Worm (Caenorhabditis elegans) whole organism, L3 larva: Measurements from ENCODE around the gene D2062.1.

Source experiments
- ZK546.5 ChIP-seq: sonication (generic microtip); optimal IDR thresholded peaks from 2 replicates; lab custom pipeline; 2017; ENCODE audit warnings: missing biosample characterization, missing genetic modification characterization
- aly-2 ChIP-seq: fragments of 150-350 bp; optimal IDR thresholded peaks from 2 replicates; lab custom pipeline; 2014; ENCODE audit warnings: missing biosample characterization, missing genetic modification characterization
- ama-1 ChIP-seq: fragments of 150-350 bp; optimal IDR thresholded peaks from 2 replicates; lab custom pipeline; 2018
- ceh-16 ChIP-seq: sonication (generic microtip); optimal IDR thresholded peaks from 2 replicates; lab custom pipeline; 2017; ENCODE audit warnings: missing biosample characterization, missing genetic modification characterization
- ceh-28 ChIP-seq: fragments of 150-350 bp; optimal IDR thresholded peaks from 2 replicates; lab custom pipeline; 2014; ENCODE audit warnings: missing biosample characterization, missing genetic modification reagents, missing genetic modification characterization
- daf-12 ChIP-seq: fragments of 150-350 bp; optimal IDR thresholded peaks from 2 replicates; lab custom pipeline; 2014; ENCODE audit warnings: missing biosample characterization, missing genetic modification reagents, missing genetic modification characterization
- egl-5 ChIP-seq: fragments of 150-350 bp; optimal IDR thresholded peaks from 2 replicates; lab custom pipeline; 2017; ENCODE audit warnings: missing biosample characterization, missing genetic modification reagents, missing genetic modification characterization, inconsistent platforms
- elt-1 ChIP-seq: fragments of 150-350 bp; optimal IDR thresholded peaks from 2 replicates; lab custom pipeline; 2014; ENCODE audit warnings: missing biosample characterization, missing genetic modification characterization
- elt-2 ChIP-seq: sonication (generic microtip); optimal IDR thresholded peaks from 2 replicates; lab custom pipeline; 2016; ENCODE audit warnings: missing genetic modification reagents, mild to moderate bottlenecking, missing genetic modification characterization, missing compliant biosample characterization
- elt-3 ChIP-seq, 3 experiments: fragments of 150-350 bp in 1 of 3; sonication (generic microtip) in 2 of 3; optimal IDR thresholded peaks; 2 replicates in 2 of 3; 4 replicates in 1 of 3; lab custom pipeline; 2014 to 2017; ENCODE audit warnings: missing biosample characterization in 3 of 3, missing genetic modification characterization in 3 of 3
- eor-1 ChIP-seq, 2 experiments: fragments of 150-350 bp; optimal IDR thresholded peaks; 2 replicates each; lab custom pipeline; 2014 to 2018; ENCODE audit warnings: missing biosample characterization in 2 of 2, missing genetic modification characterization in 2 of 2
- fkh-2 ChIP-seq: fragments of 150-350 bp; optimal IDR thresholded peaks from 2 replicates; lab custom pipeline; 2014; ENCODE audit warnings: missing biosample characterization, missing genetic modification reagents, missing genetic modification characterization
- hmg-11 ChIP-seq: sonication (generic microtip); optimal IDR thresholded peaks from 2 replicates; lab custom pipeline; 2016; ENCODE audit warnings: missing genetic modification characterization, missing compliant biosample characterization
- lsy-12 ChIP-seq: sonication (generic microtip); optimal IDR thresholded peaks from 2 replicates; lab custom pipeline; 2016; ENCODE audit warnings: mild to moderate bottlenecking, missing genetic modification characterization, missing compliant biosample characterization
- mml-1 ChIP-seq: fragments of 150-350 bp; sonication (generic microtip); optimal IDR thresholded peaks from 3 replicates; lab custom pipeline; 2014; ENCODE audit warnings: missing biosample characterization, missing genetic modification characterization
- nfya-1 ChIP-seq: sonication (generic microtip); optimal IDR thresholded peaks from 2 replicates; lab custom pipeline; 2017; ENCODE audit warnings: missing genetic modification characterization, mild to moderate bottlenecking, missing compliant biosample characterization, antibody characterized with exemption, moderate library complexity; ENCODE audit not compliant: insufficient read depth
- nhr-12 ChIP-seq: fragments of 150-350 bp; optimal IDR thresholded peaks from 2 replicates; lab custom pipeline; 2014; ENCODE audit warnings: missing biosample characterization, missing genetic modification characterization
- nhr-237 ChIP-seq: fragments of 150-350 bp; optimal IDR thresholded peaks from 2 replicates; lab custom pipeline; 2014; ENCODE audit warnings: missing biosample characterization, missing genetic modification characterization
- nhr-25 ChIP-seq: sonication (generic microtip); optimal IDR thresholded peaks from 2 replicates; lab custom pipeline; 2017; ENCODE audit warnings: missing biosample characterization, missing genetic modification characterization
- nhr-28 ChIP-seq: fragments of 150-350 bp; optimal IDR thresholded peaks from 2 replicates; lab custom pipeline; 2014; ENCODE audit warnings: missing biosample characterization, missing genetic modification characterization
- nhr-43 ChIP-seq: sonication (generic microtip); optimal IDR thresholded peaks from 2 replicates; lab custom pipeline; 2016; ENCODE audit warnings: mild to moderate bottlenecking, missing genetic modification characterization, missing compliant biosample characterization; ENCODE audit not compliant: poor library complexity, severe bottlenecking
- nhr-76 ChIP-seq: fragments of 150-350 bp; sonication (generic microtip); optimal IDR thresholded peaks from 5 replicates; lab custom pipeline; 2014; ENCODE audit warnings: missing biosample characterization, missing genetic modification characterization
- pqm-1 ChIP-seq: fragments of 150-350 bp; optimal IDR thresholded peaks from 2 replicates; lab custom pipeline; 2017; ENCODE audit warnings: missing biosample characterization, missing genetic modification characterization, inconsistent platforms
- skn-1 ChIP-seq: fragments of 150-350 bp; optimal IDR thresholded peaks from 2 replicates; lab custom pipeline; 2014; ENCODE audit warnings: missing biosample characterization, missing genetic modification characterization
- unc-62 ChIP-seq: fragments of 150-350 bp; sonication (generic microtip); optimal IDR thresholded peaks from 4 replicates; lab custom pipeline; 2014; ENCODE audit warnings: missing biosample characterization, missing genetic modification reagents, missing genetic modification characterization
- ztf-4 ChIP-seq: fragments of 150-350 bp; optimal IDR thresholded peaks from 2 replicates; lab custom pipeline; 2014; ENCODE audit warnings: missing biosample characterization, missing genetic modification characterization

The D2062.1 gene

DNA sequence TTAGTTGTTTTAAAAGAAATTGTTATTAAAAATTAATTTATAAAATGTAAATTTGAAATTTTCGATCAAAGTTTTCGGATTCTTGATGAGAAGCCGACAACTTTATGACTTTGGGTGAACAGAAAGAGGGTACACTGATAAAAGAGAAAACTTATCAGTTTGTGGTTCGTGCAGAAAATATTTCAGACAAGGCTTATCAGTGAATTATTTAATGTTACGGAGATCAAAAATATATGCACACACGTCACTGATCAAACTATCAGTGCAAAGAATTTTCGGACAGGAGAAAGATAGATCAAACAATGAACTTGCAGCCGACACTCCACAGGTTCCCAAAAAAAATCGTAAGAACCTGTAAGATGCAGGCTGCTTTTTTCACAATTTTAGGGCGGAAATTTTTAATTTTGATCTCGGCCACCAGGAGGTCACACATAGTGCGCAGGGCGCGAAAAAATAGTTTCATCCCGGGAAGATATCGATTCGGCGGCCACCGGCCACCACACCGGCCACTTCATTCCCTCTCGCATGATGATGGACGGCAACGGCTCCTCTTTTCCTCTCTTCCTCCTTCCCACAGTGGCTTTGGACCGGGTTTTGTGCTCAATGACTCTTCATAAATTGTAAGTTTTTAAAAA, 46.4 kb downstream of the D2062.1 start, which contains the start of gene F22E5.17:
F22E5.17 (plus strand) TSS at position 508 of the 635 bp plus-strand sequence.
- TF ChIP-seq elt-2 (tag; lab: Kevin White, UChicago) (peak; percentile 94), elt-3 (tag; optimal IDR thresholded peaks at IDR 0.05; lab: Kevin White, UChicago) (no peak), ama-1 (lab: Kevin White, UChicago) (no peak), mml-1 (tag; lab: Kevin White, UChicago) (no peak), unc-62 (GFP tag; lab: Kevin White, UChicago) (no peak), nhr-76 (tag; lab: Kevin White, UChicago) (no peak), nfya-1 (tag; lab: Kevin White, UChicago) (no peak), nhr-43 (tag; lab: Kevin White, UChicago) (no peak), skn-1 (tag; lab: Kevin White, UChicago) (peak; percentile 4), nhr-12 (no peak), pqm-1 (tag; lab: Kevin White, UChicago) (peak; percentile 69)

ce11 chrII:2681118-2681517, 49.8 kb downstream of the D2062.1 start, which contains the start of gene F34D6.1:
Gene F34D6.1 (minus strand): TSS chrII:2681218.
- TF ChIP-seq eor-1 (tag; optimal IDR thresholded peaks at IDR 0.05; lab: Kevin White, UChicago) (no peak), ceh-16 (tag; lab: Kevin White, UChicago) (no peak), egl-5 (no peak), ztf-4 (tag; lab: Kevin White, UChicago) (no peak), ceh-28 (tag; lab: Kevin White, UChicago) (no peak), lsy-12 (tag; lab: Kevin White, UChicago) (no peak), hmg-11 (tag; lab: Kevin White, UChicago) (no peak), fkh-2 (no peak), daf-12 (no peak), nhr-25 (no peak), nhr-28 (tag; lab: Kevin White, UChicago) (no peak), elt-1 (tag; lab: Kevin White, UChicago) (no peak), aly-2 (tag; lab: Kevin White, UChicago) (no peak), nhr-76 (tag; lab: Kevin White, UChicago) (no peak), nhr-237 (tag; lab: Kevin White, UChicago) (no peak), ZK546.5 (tag; lab: Kevin White, UChicago) (no peak)
